Worm (Caenorhabditis elegans) whole organism, L2 larva: ENCODE results near the gene kin-18.
A peak's percentile ranks its signal among the peaks of the same experiment; 100 is the strongest.

ENCODE experiments used
- R02D3.7 ChIP-seq: fragments of 150-350 bp; optimal IDR thresholded peaks from 2 replicates; lab custom pipeline; 2014; ENCODE audit warnings: missing biosample characterization, missing genetic modification characterization
- ZK546.5 ChIP-seq: sonication (generic microtip); optimal IDR thresholded peaks from 2 replicates; lab custom pipeline; 2017; ENCODE audit warnings: missing biosample characterization, missing genetic modification characterization
- aly-2 ChIP-seq: fragments of 150-350 bp; optimal IDR thresholded peaks from 2 replicates; lab custom pipeline; 2014; ENCODE audit warnings: missing biosample characterization, missing genetic modification characterization
- ama-1 ChIP-seq: fragments of 150-350 bp; optimal IDR thresholded peaks from 2 replicates; lab custom pipeline; 2018; ENCODE audit warnings: inconsistent platforms
- blmp-1 ChIP-seq: sonication (generic microtip); optimal IDR thresholded peaks from 2 replicates; lab custom pipeline; 2017; ENCODE audit warnings: missing genetic modification characterization, mild to moderate bottlenecking, missing compliant biosample characterization, antibody characterized with exemption, moderate library complexity; ENCODE audit not compliant: insufficient read depth
- lin-11 ChIP-seq: fragments of 150-350 bp; sonication (generic microtip); optimal IDR thresholded peaks from 2 replicates; lab custom pipeline; 2014; ENCODE audit warnings: missing biosample characterization, missing genetic modification characterization, inconsistent platforms, mixed read lengths
- mdl-1 ChIP-seq, 2 experiments: fragments of 150-350 bp in 1 of 2; sonication (generic microtip) in 1 of 2; optimal IDR thresholded peaks; 2 replicates each; lab custom pipeline; 2017; ENCODE audit warnings: missing biosample characterization in 2 of 2, missing genetic modification characterization in 2 of 2
- nhr-12 ChIP-seq: fragments of 150-350 bp; optimal IDR thresholded peaks from 2 replicates; lab custom pipeline; 2014; ENCODE audit warnings: missing biosample characterization, missing genetic modification characterization
- skn-1 ChIP-seq: sonication (generic microtip); optimal IDR thresholded peaks from 2 replicates; lab custom pipeline; 2017; ENCODE audit warnings: missing biosample characterization, missing genetic modification characterization
- zag-1 ChIP-seq: fragments of 150-350 bp; optimal IDR thresholded peaks from 2 replicates; lab custom pipeline; 2014; ENCODE audit warnings: missing biosample characterization, missing genetic modification characterization

DNA sequence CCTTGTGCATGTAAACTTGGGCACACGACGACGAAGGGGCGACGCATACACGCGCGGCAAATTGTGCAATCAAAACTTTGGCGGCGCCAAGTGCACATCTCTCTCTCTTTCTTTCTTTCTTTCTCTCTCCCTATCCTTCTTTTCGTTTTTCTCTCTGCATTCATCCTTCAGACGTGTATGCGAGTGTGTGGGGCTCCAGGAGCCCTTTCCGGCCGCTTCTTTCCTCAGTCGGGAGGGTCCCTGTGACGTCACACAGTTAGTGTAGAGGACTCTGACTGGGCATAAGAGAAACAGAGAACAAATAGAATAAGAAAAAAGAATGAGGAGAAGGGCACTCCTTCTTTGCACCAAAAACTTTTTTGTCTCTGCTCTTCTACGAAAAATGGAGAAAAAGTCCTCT is 19.0 kb downstream of the kin-18 start:
- TF ChIP-seq skn-1 (tag; lab: Kevin White, UChicago) (no peak), lin-11 (tag; lab: Kevin White, UChicago) (peak; percentile 16), ZK546.5 (tag; lab: Kevin White, UChicago) (peak; percentile 20), zag-1 (tag; lab: Kevin White, UChicago) (peak; percentile 93), R02D3.7 (no peak), mdl-1 (tag; optimal IDR thresholded peaks at IDR 0.05; lab: Kevin White, UChicago) (peak; percentile 46 to 51), aly-2 (tag; lab: Kevin White, UChicago) (no peak), blmp-1 (tag; lab: Kevin White, UChicago) (no peak), ama-1 (lab: Kevin White, UChicago) (no peak), nhr-12 (tag; lab: Kevin White, UChicago) (no peak)
